Worm (Caenorhabditis elegans) whole organism, young adult: Measurements from ENCODE around the gene Y22F5A.11.

Experiments used
- B0019.2 ChIP-seq: fragments of 200-800 bp; sonication (Bioruptor generic); conservative IDR thresholded peaks from 2 replicates; pipeline ENCODE4 v1.3.6; 2022; ENCODE audit warnings: missing genetic modification reagents, missing genetic modification characterization, missing compliant biosample characterization
- B0035.1 ChIP-seq: sonication (generic microtip); optimal IDR thresholded peaks from 2 replicates; lab custom pipeline; 2016; ENCODE audit warnings: missing genetic modification characterization, mild to moderate bottlenecking, missing compliant biosample characterization, missing genotype, missing genetic modification reagents
- C17E4.6 ChIP-seq: fragments of 200-800 bp; sonication (Bioruptor generic); IDR thresholded peaks from 2 replicates; pipeline ENCODE4 v1.3.6; 2022; ENCODE audit warnings: missing genetic modification reagents, missing genetic modification characterization, missing compliant biosample characterization
- F22D6.2 ChIP-seq: sonication (generic microtip); optimal IDR thresholded peaks from 2 replicates; lab custom pipeline; 2016; ENCODE audit warnings: mild to moderate bottlenecking, missing genetic modification characterization, missing compliant biosample characterization
- F33H1.4 ChIP-seq: fragments of 200-800 bp; sonication (Bioruptor generic); IDR thresholded peaks from 2 replicates; pipeline ENCODE4 v1.3.6; 2022; ENCODE audit warnings: missing genetic modification reagents, missing genetic modification characterization, missing compliant biosample characterization
- F39B2.1 ChIP-seq: fragments of 200-800 bp; sonication (Bioruptor generic); IDR thresholded peaks from 2 replicates; pipeline ENCODE4 v1.3.6; 2022; ENCODE audit warnings: missing genetic modification reagents, missing genetic modification characterization, missing compliant biosample characterization
- F52B5.7 ChIP-seq: sonication (generic microtip); optimal IDR thresholded peaks from 2 replicates; lab custom pipeline; 2016; ENCODE audit warnings: mild to moderate bottlenecking, missing genetic modification characterization, missing compliant biosample characterization
- K11D2.4 ChIP-seq: fragments of 200-800 bp; sonication (Bioruptor generic); IDR thresholded peaks from 2 replicates; pipeline ENCODE4 v1.3.6; 2022; ENCODE audit warnings: missing genetic modification reagents, missing genetic modification characterization, missing compliant biosample characterization
- K12H6.12 ChIP-seq: fragments of 200-800 bp; sonication (Bioruptor generic); optimal IDR thresholded peaks from 2 replicates; lab custom pipeline; 2018; ENCODE audit warnings: mild to moderate bottlenecking, missing genetic modification characterization, missing compliant biosample characterization
- Y67H2A.10 ChIP-seq: fragments of 200-800 bp; sonication (Bioruptor generic); conservative IDR thresholded peaks from 2 replicates; pipeline ENCODE4 v1.3.6; 2022; ENCODE audit warnings: missing genetic modification reagents, missing genetic modification characterization, missing compliant biosample characterization
- ama-1 ChIP-seq, 3 experiments: fragments of 150-350 bp in 1 of 3; sonication (generic microtip) in 2 of 3; optimal IDR thresholded peaks; 2 replicates each; lab custom pipeline; 2014 to 2018; ENCODE audit warnings: missing biosample characterization in 2 of 3, missing genetic modification characterization in 2 of 3, missing genetic modification reagents in 2 of 3
- attf-3 ChIP-seq: fragments of 200-800 bp; sonication (Bioruptor generic); conservative IDR thresholded peaks from 2 replicates; pipeline ENCODE4 v1.3.6; 2022; ENCODE audit warnings: missing genetic modification reagents, missing genetic modification characterization, missing compliant biosample characterization
- bed-1 ChIP-seq: fragments of 200-800 bp; sonication (Bioruptor generic); IDR thresholded peaks from 2 replicates; pipeline ENCODE4 v1.3.6; 2022; ENCODE audit warnings: missing genetic modification reagents, missing genetic modification characterization, missing compliant biosample characterization
- dox-1 ChIP-seq: fragments of 200-800 bp; sonication (Bioruptor generic); IDR thresholded peaks from 2 replicates; pipeline ENCODE4 v1.3.6; 2022; ENCODE audit warnings: missing genetic modification reagents, missing genetic modification characterization, missing compliant biosample characterization
- dpl-1 ChIP-seq: fragments of 150-350 bp; optimal IDR thresholded peaks from 2 replicates; lab custom pipeline; 2014; ENCODE audit warnings: missing biosample characterization, missing genetic modification reagents, missing genetic modification characterization
- egrh-3 ChIP-seq: fragments of 200-800 bp; sonication (Bioruptor generic); IDR thresholded peaks from 2 replicates; pipeline ENCODE4 v1.3.6; 2022; ENCODE audit warnings: missing genetic modification reagents, missing genetic modification characterization, missing compliant biosample characterization
- ekl-4 ChIP-seq: fragments of 200-800 bp; sonication (Bioruptor generic); IDR thresholded peaks from 2 replicates; pipeline ENCODE4 v1.3.6; 2022; ENCODE audit warnings: missing genetic modification reagents, missing genetic modification characterization, missing compliant biosample characterization
- hlh-26 ChIP-seq: fragments of 200-800 bp; sonication (Bioruptor generic); conservative IDR thresholded peaks from 2 replicates; pipeline ENCODE4 v1.3.6; 2022; ENCODE audit warnings: missing genetic modification reagents, missing genetic modification characterization, missing compliant biosample characterization
- hsf-1 ChIP-seq: fragments of 200-800 bp; sonication (Bioruptor generic); IDR thresholded peaks from 2 replicates; pipeline ENCODE4 v1.3.6; 2022; ENCODE audit warnings: missing genetic modification reagents, missing genetic modification characterization, missing compliant biosample characterization
- lsy-27 ChIP-seq: sonication (generic microtip); optimal IDR thresholded peaks from 2 replicates; lab custom pipeline; 2017; ENCODE audit warnings: missing genetic modification characterization, mild to moderate bottlenecking, missing compliant biosample characterization, antibody characterized with exemption, missing genotype, borderline replicate concordance; ENCODE audit not compliant: insufficient read depth
- nfya-1 ChIP-seq: sonication (generic microtip); optimal IDR thresholded peaks from 2 replicates; lab custom pipeline; 2017; ENCODE audit warnings: antibody characterized with exemption, missing compliant biosample characterization, missing genetic modification characterization, borderline replicate concordance; ENCODE audit not compliant: insufficient read depth
- nhr-179 ChIP-seq: sonication (generic microtip); optimal IDR thresholded peaks from 2 replicates; lab custom pipeline; 2016; ENCODE audit warnings: mild to moderate bottlenecking, missing genetic modification characterization, missing compliant biosample characterization
- nhr-27 ChIP-seq: fragments of 200-800 bp; sonication (Bioruptor generic); optimal IDR thresholded peaks from 2 replicates; lab custom pipeline; 2018; ENCODE audit warnings: mild to moderate bottlenecking, missing genetic modification characterization, moderate library complexity, missing compliant biosample characterization
- nhr-80 ChIP-seq: sonication (generic microtip); optimal IDR thresholded peaks from 2 replicates; lab custom pipeline; 2016; ENCODE audit warnings: missing genetic modification characterization, missing compliant biosample characterization
- nhr-90 ChIP-seq: sonication (generic microtip); optimal IDR thresholded peaks from 2 replicates; lab custom pipeline; 2016; ENCODE audit warnings: missing genotype, mild to moderate bottlenecking, missing genetic modification characterization, missing compliant biosample characterization
- pha-4 ChIP-seq: fragments of 150-350 bp; sonication (generic microtip); optimal IDR thresholded peaks from 2 replicates; lab custom pipeline; 2014; ENCODE audit warnings: missing biosample characterization, missing genetic modification reagents, missing genetic modification characterization
- rpc-1 ChIP-seq, 2 experiments: fragments of 150-350 bp in 1 of 2; sonication (generic microtip) in 1 of 2; optimal IDR thresholded peaks; 2 replicates each; lab custom pipeline; 2014 to 2018; ENCODE audit warnings: missing biosample characterization in 1 of 2, missing genetic modification characterization in 1 of 2, missing genetic modification reagents in 1 of 2, missing genotype in 1 of 2
- sptf-2 ChIP-seq: fragments of 200-800 bp; sonication (Bioruptor generic); optimal IDR thresholded peaks from 2 replicates; lab custom pipeline; 2018; ENCODE audit warnings: mild to moderate bottlenecking, missing genetic modification characterization, missing compliant biosample characterization
- unc-62 ChIP-seq: fragments of 150-350 bp; optimal IDR thresholded peaks from 2 replicates; lab custom pipeline; 2014; ENCODE audit warnings: missing biosample characterization, missing genetic modification reagents, missing genetic modification characterization
- ztf-22 ChIP-seq: fragments of 200-800 bp; sonication (Bioruptor generic); optimal IDR thresholded peaks from 2 replicates; lab custom pipeline; 2018; ENCODE audit warnings: mild to moderate bottlenecking, missing genetic modification characterization, moderate library complexity, missing compliant biosample characterization
- ztf-26 ChIP-seq: sonication (generic microtip); optimal IDR thresholded peaks from 2 replicates; lab custom pipeline; 2017; ENCODE audit warnings: missing genetic modification characterization, missing compliant biosample characterization
- ztf-3 ChIP-seq: fragments of 200-800 bp; sonication (Bioruptor generic); optimal IDR thresholded peaks from 2 replicates; lab custom pipeline; 2018; ENCODE audit warnings: mild to moderate bottlenecking, missing genetic modification characterization, missing compliant biosample characterization

Gene Y22F5A.11

ce11 chrV:10313953-10314352, 38.5 kb upstream of the Y22F5A.11 start, which contains the start of gene gcy-6 (continued):
- TF ChIP-seq sptf-2, result no peak
- no peak for TF ChIP-seq K12H6.12 (tag; lab: Kevin White, UChicago)
- TF ChIP-seq, all 124 proteins: peak for 0

- TF ChIP-seq F39B2.1 (GFP tag; lab: Robert Waterston, UW), result no peak
- no peak for TF ChIP-seq attf-3 (GFP tag; lab: Robert Waterston, UW)
- no peak for TF ChIP-seq dpl-1 (GFP tag; lab: Kevin White, UChicago)
- no peak for TF ChIP-seq unc-62 (GFP tag; lab: Kevin White, UChicago)
- TF ChIP-seq bed-1 (GFP tag; lab: Robert Waterston, UW), result no peak
- TF ChIP-seq nhr-27 (tag; lab: Kevin White, UChicago), result no peak
- TF ChIP-seq ztf-22 (GFP tag; lab: Kevin White, UChicago), result no peak
- TF ChIP-seq C17E4.6 (GFP tag; lab: Robert Waterston, UW), result no peak
- TF ChIP-seq F33H1.4 (GFP tag; lab: Robert Waterston, UW), result no peak
- TF ChIP-seq F22D6.2, result no peak
- TF ChIP-seq, all 124 proteins: peak for 0
Measured at ce11 chrV:10307283-10307682, 31.8 kb upstream of the Y22F5A.11 start, which contains the start of gene che-12. Gene che-12 (minus strand): TSS chrV:10307383.

- TF ChIP-seq ekl-4 (no peak), attf-3 (GFP tag; lab: Robert Waterston, UW) (no peak), ama-1 (optimal IDR thresholded peaks at IDR 0.05; lab: Kevin White, UChicago) (no peak), ama-1 (GFP tag; optimal IDR thresholded peaks at IDR 0.05; lab: Kevin White, UChicago) (no peak), B0035.1 (no peak), nhr-90 (no peak), B0019.2 (GFP tag; lab: Robert Waterston, UW) (no peak)
Measured at ce11 chrV:10297099-10297498, 21.7 kb upstream of the Y22F5A.11 start, which contains the start of gene B0024.4. Gene B0024.4 (plus strand): TSS chrV:10297399.

- TF ChIP-seq nhr-80 (tag; lab: Kevin White, UChicago) (no peak), ztf-3 (GFP tag; lab: Kevin White, UChicago) (no peak), dox-1 (GFP tag; lab: Robert Waterston, UW) (no peak), Y67H2A.10 (GFP tag; lab: Robert Waterston, UW) (no peak), K11D2.4 (no peak), F52B5.7 (no peak), rpc-1 (optimal IDR thresholded peaks at IDR 0.05; lab: Kevin White, UChicago) (no peak), rpc-1 (tag; optimal IDR thresholded peaks at IDR 0.05; lab: Kevin White, UChicago) (no peak), ztf-26 (no peak), pha-4 (tag; lab: Kevin White, UChicago) (no peak), hsf-1 (GFP tag; lab: Robert Waterston, UW) (no peak), egrh-3 (GFP tag; lab: Robert Waterston, UW) (no peak), lsy-27 (tag; lab: Kevin White, UChicago) (no peak), hlh-26 (GFP tag; lab: Robert Waterston, UW) (no peak), nhr-179 (tag; lab: Kevin White, UChicago) (no peak), nfya-1 (tag; lab: Kevin White, UChicago) (no peak)
Measured at ce11 chrV:10294549-10294948, 19.1 kb upstream of the Y22F5A.11 start, which contains the start of gene col-150. Gene col-150 (minus strand): TSS chrV:10294649.
